Worm (Caenorhabditis elegans): ENCODE data around the gene clr-1.

DNA sequence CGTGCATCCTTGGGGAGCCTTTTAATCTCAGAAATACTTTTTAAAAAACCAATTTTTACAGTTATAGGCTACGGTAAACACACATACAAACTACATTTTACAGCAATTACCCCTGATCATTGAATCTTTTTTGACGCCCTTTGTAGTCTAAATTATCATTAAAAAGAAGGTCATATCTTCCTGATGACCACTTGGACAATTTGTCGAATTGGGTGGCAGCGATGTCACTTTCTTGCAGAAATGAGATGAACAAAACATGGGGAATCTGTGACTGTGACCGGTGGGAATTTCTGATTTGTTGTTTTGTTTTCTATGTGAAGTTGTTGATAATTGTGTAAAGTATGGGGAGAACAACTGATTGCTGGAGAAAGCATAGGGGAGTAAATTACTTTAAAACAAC, 16.5 kb upstream of the clr-1 start:
- TF ChIP-seq F13C5.2 (tag; optimal IDR thresholded peaks at IDR 0.05) (no peak), aly-1 (tag; optimal IDR thresholded peaks at IDR 0.05) (no peak), B0310.2 (tag; optimal IDR thresholded peaks at IDR 0.05) (no peak), hnd-1 (tag; optimal IDR thresholded peaks at IDR 0.05) (no peak), sea-1 (GFP tag; conservative IDR thresholded peaks at IDR 0.05) (no peak), tra-4 (tag; optimal IDR thresholded peaks at IDR 0.05) (no peak), ama-1 (optimal IDR thresholded peaks at IDR 0.05) (no peak), flt-1 (GFP tag; IDR thresholded peaks at IDR 0.05) (no peak), hmbx-1 (tag; optimal IDR thresholded peaks at IDR 0.05) (no peak), tbx-37 (GFP tag; conservative IDR thresholded peaks at IDR 0.05) (no peak), ceh-36 (tag; optimal IDR thresholded peaks at IDR 0.05) (no peak)
